Fruit fly (Drosophila melanogaster) whole organism, embryonic: Measurements from ENCODE around the gene Dis3l2.
A peak's percentile ranks its signal among the peaks of the same experiment; 100 is the strongest.

Experiments
- Atf6 ChIP-seq: fragments of 200-800 bp; sonication (Bioruptor generic); IDR thresholded peaks from 2 replicates; pipeline ENCODE4 v1.3.6; 2022; ENCODE audit warnings: missing biosample characterization, missing genetic modification characterization
- Bdp1 ChIP-seq: fragments of 200-800 bp; sonication (Bioruptor generic); optimal IDR thresholded peaks from 3 replicates; lab custom pipeline; 2016; ENCODE audit warnings: missing biosample characterization, missing genetic modification characterization
- Blimp-1 ChIP-seq: fragments of 200-800 bp; sonication (Bioruptor generic); optimal IDR thresholded peaks from 3 replicates; lab custom pipeline; 2018; ENCODE audit warnings: missing biosample characterization, missing genetic modification characterization, mild to moderate bottlenecking, moderate library complexity, missing genetic modification reagents
- BtbVII ChIP-seq: fragments of 200-800 bp; sonication (Bioruptor generic); optimal IDR thresholded peaks from 3 replicates; lab custom pipeline; 2017; ENCODE audit warnings: missing biosample characterization, mild to moderate bottlenecking, missing genetic modification characterization
- C15 ChIP-seq: fragments of 200-800 bp; sonication (Bioruptor generic); IDR thresholded peaks from 3 replicates; pipeline ENCODE4 v1.3.6; 2022; ENCODE audit warnings: missing biosample characterization, missing genetic modification characterization
- CG11398 ChIP-seq: fragments of 200-800 bp; sonication (Bioruptor generic); optimal IDR thresholded peaks from 2 replicates; lab custom pipeline; 2016; ENCODE audit warnings: missing biosample characterization, missing genetic modification characterization
- CG11695 ChIP-seq: fragments of 200-800 bp; sonication (Bioruptor generic); IDR thresholded peaks from 3 replicates; pipeline ENCODE4 v1.3.6; 2022; ENCODE audit warnings: missing biosample characterization, missing genetic modification characterization
- CG14710 ChIP-seq: fragments of 200-800 bp; sonication (Bioruptor generic); optimal IDR thresholded peaks from 3 replicates; lab custom pipeline; 2019; ENCODE audit warnings: missing biosample characterization, mild to moderate bottlenecking, missing genetic modification characterization, moderate library complexity
- CG14860 ChIP-seq: fragments of 200-800 bp; sonication (Bioruptor generic); IDR thresholded peaks from 3 replicates; pipeline ENCODE4 v1.3.6; 2022; ENCODE audit warnings: missing biosample characterization, missing genetic modification characterization; ENCODE audit not compliant: partially characterized antibody
- CG15011 ChIP-seq: fragments of 200-800 bp; sonication (Bioruptor generic); optimal IDR thresholded peaks from 3 replicates; lab custom pipeline; 2018; ENCODE audit warnings: missing biosample characterization, mild to moderate bottlenecking, missing genetic modification characterization
- CG16779 ChIP-seq: fragments of 200-800 bp; sonication (Bioruptor generic); IDR thresholded peaks from 2 replicates; pipeline ENCODE4 v1.3.6; 2022; ENCODE audit warnings: missing biosample characterization, missing genetic modification characterization
- CG16815 ChIP-seq: fragments of 200-800 bp; sonication (Bioruptor generic); optimal IDR thresholded peaks from 3 replicates; lab custom pipeline; 2017; ENCODE audit warnings: missing biosample characterization, mild to moderate bottlenecking, missing genetic modification characterization
- CG16863 ChIP-seq: fragments of 200-800 bp; sonication (Bioruptor generic); optimal IDR thresholded peaks from 3 replicates; lab custom pipeline; 2016; ENCODE audit warnings: missing biosample characterization, missing genetic modification characterization
- CG17802 ChIP-seq: fragments of 200-800 bp; sonication (Bioruptor generic); optimal IDR thresholded peaks from 2 replicates; lab custom pipeline; 2018; ENCODE audit warnings: missing biosample characterization, mild to moderate bottlenecking, missing genetic modification characterization, moderate library complexity
- CG18011 ChIP-seq: fragments of 200-800 bp; sonication (Bioruptor generic); optimal IDR thresholded peaks from 2 replicates; lab custom pipeline; 2017; ENCODE audit warnings: missing biosample characterization, missing genetic modification characterization, mild to moderate bottlenecking, moderate library complexity, missing genotype
- CG1832 ChIP-seq: fragments of 200-800 bp; sonication (Bioruptor generic); optimal IDR thresholded peaks from 2 replicates; lab custom pipeline; 2017; ENCODE audit warnings: missing biosample characterization, mild to moderate bottlenecking, missing genetic modification characterization, inconsistent platforms
- CG18764 ChIP-seq: fragments of 200-800 bp; sonication (Bioruptor generic); optimal IDR thresholded peaks from 3 replicates; lab custom pipeline; 2016; ENCODE audit warnings: missing biosample characterization, missing genetic modification characterization
- CG2116 ChIP-seq: fragments of 200-800 bp; sonication (Bioruptor generic); optimal IDR thresholded peaks from 3 replicates; lab custom pipeline; 2018; ENCODE audit warnings: missing biosample characterization, mild to moderate bottlenecking, missing genetic modification characterization
- CG30020 ChIP-seq: fragments of 200-800 bp; optimal IDR thresholded peaks from 2 replicates; lab custom pipeline; 2019; ENCODE audit warnings: missing biosample characterization, mild to moderate bottlenecking, missing genetic modification characterization, moderate library complexity
- CG4424 ChIP-seq: fragments of 200-800 bp; sonication (Bioruptor generic); optimal IDR thresholded peaks from 3 replicates; lab custom pipeline; 2016; ENCODE audit warnings: missing biosample characterization, missing genetic modification characterization
- CG7372 ChIP-seq: fragments of 200-800 bp; sonication (Bioruptor generic); IDR thresholded peaks from 2 replicates; pipeline ENCODE4 v1.3.6; 2022; ENCODE audit warnings: missing biosample characterization, missing genetic modification characterization
- CG7556 ChIP-seq: fragments of 200-800 bp; sonication (Bioruptor generic); optimal IDR thresholded peaks from 2 replicates; lab custom pipeline; 2017; ENCODE audit warnings: missing biosample characterization, mild to moderate bottlenecking, missing genetic modification characterization
- CG9215 ChIP-seq: fragments of 200-800 bp; sonication (Bioruptor generic); IDR thresholded peaks from 2 replicates; pipeline ENCODE4 v1.3.6; 2022; ENCODE audit warnings: missing biosample characterization, missing genetic modification characterization
- Doc2 ChIP-seq: fragments of 200-800 bp; sonication (Bioruptor generic); IDR thresholded peaks from 2 replicates; pipeline ENCODE4 v1.3.6; 2022; ENCODE audit warnings: missing biosample characterization, missing genetic modification characterization
- Hand ChIP-seq: fragments of 200-800 bp; sonication (Bioruptor generic); optimal IDR thresholded peaks from 2 replicates; lab custom pipeline; 2017; ENCODE audit warnings: mild to moderate bottlenecking, missing biosample characterization, missing genetic modification reagents, missing genetic modification characterization
- Hmx ChIP-seq: fragments of 200-800 bp; sonication (Bioruptor generic); optimal IDR thresholded peaks from 2 replicates; lab custom pipeline; 2016; ENCODE audit warnings: missing biosample characterization, missing genetic modification characterization
- MESR4 ChIP-seq: fragments of 200-800 bp; sonication (Bioruptor generic); optimal IDR thresholded peaks from 2 replicates; lab custom pipeline; 2018; ENCODE audit warnings: missing biosample characterization, mild to moderate bottlenecking, missing genetic modification characterization, moderate library complexity
- Med ChIP-seq: fragments of 200-800 bp; sonication (Bioruptor generic); peaks from one replicate; lab custom pipeline; 2016; ENCODE audit warnings: missing biosample characterization, missing genetic modification characterization, mild to moderate bottlenecking, inconsistent platforms, moderate library complexity
- Opbp ChIP-seq: fragments of 200-800 bp; sonication (Bioruptor generic); IDR thresholded peaks from 3 replicates; pipeline ENCODE4 v1.3.6; 2022; ENCODE audit warnings: missing biosample characterization, missing genetic modification characterization; ENCODE audit not compliant: partially characterized antibody
- Scr ChIP-seq: fragments of 200-800 bp; sonication (Bioruptor generic); IDR thresholded peaks from 2 replicates; pipeline ENCODE4 v1.3.6; 2022; ENCODE audit warnings: missing biosample characterization, missing genetic modification characterization; ENCODE audit not compliant: partially characterized antibody
- Sox100B ChIP-seq: fragments of 200-800 bp; sonication (Bioruptor generic); optimal IDR thresholded peaks from 3 replicates; lab custom pipeline; 2018; ENCODE audit warnings: missing biosample characterization, mild to moderate bottlenecking, missing genetic modification characterization
- Tbp ChIP-seq: fragments of >200 bp; optimal IDR thresholded peaks from 2 replicates; lab custom pipeline; 2018; ENCODE audit warnings: missing biosample characterization, missing genetic modification characterization
- YL-1 ChIP-seq: fragments of 200-800 bp; sonication (Bioruptor generic); optimal IDR thresholded peaks from 3 replicates; lab custom pipeline; 2017; ENCODE audit warnings: missing biosample characterization, mild to moderate bottlenecking, missing genetic modification characterization
- ac ChIP-seq: fragments of 200-800 bp; sonication (Bioruptor generic); optimal IDR thresholded peaks from 3 replicates; lab custom pipeline; 2017; ENCODE audit warnings: missing biosample characterization, mild to moderate bottlenecking, missing genetic modification characterization
- amos ChIP-seq: fragments of 200-800 bp; sonication (Bioruptor generic); IDR thresholded peaks from 2 replicates; pipeline ENCODE4 v1.3.6; 2022; ENCODE audit warnings: missing biosample characterization, missing genetic modification characterization; ENCODE audit not compliant: partially characterized antibody
- ewg ChIP-seq: fragments of 200-800 bp; sonication (Bioruptor generic); optimal IDR thresholded peaks from 3 replicates; lab custom pipeline; 2017; ENCODE audit warnings: mild to moderate bottlenecking, missing biosample characterization, missing genetic modification reagents, missing genetic modification characterization
- gce ChIP-seq: fragments of 200-800 bp; sonication (Bioruptor generic); IDR thresholded peaks from 3 replicates; pipeline ENCODE4 v1.3.6; 2022; ENCODE audit warnings: missing biosample characterization, missing genetic modification characterization
- kah ChIP-seq: fragments of 200-800 bp; sonication (Bioruptor generic); optimal IDR thresholded peaks from 2 replicates; lab custom pipeline; 2018; ENCODE audit warnings: missing biosample characterization, mild to moderate bottlenecking, missing genetic modification characterization
- knrl ChIP-seq: fragments of 200-800 bp; sonication (Bioruptor generic); IDR thresholded peaks from 3 replicates; pipeline ENCODE4 v1.3.6; 2022; ENCODE audit warnings: missing biosample characterization, missing genetic modification characterization; ENCODE audit not compliant: partially characterized antibody
- luna ChIP-seq: fragments of 200-800 bp; sonication (Bioruptor generic); optimal IDR thresholded peaks from 2 replicates; lab custom pipeline; 2016; ENCODE audit warnings: missing biosample characterization, missing genetic modification characterization
- nau ChIP-seq: fragments of 200-800 bp; sonication (Bioruptor generic); optimal IDR thresholded peaks from 3 replicates; lab custom pipeline; 2017; ENCODE audit warnings: missing biosample characterization, mild to moderate bottlenecking, missing genetic modification characterization, missing genetic modification reagents
- onecut ChIP-seq: fragments of 200-800 bp; sonication (Bioruptor generic); IDR thresholded peaks from 2 replicates; pipeline ENCODE4 v1.3.6; 2022; ENCODE audit warnings: missing biosample characterization, missing genetic modification characterization
- pum ChIP-seq: fragments of 200-800 bp; sonication (Bioruptor generic); optimal IDR thresholded peaks from 2 replicates; lab custom pipeline; 2016; ENCODE audit warnings: missing biosample characterization, missing genetic modification characterization
- slp2 ChIP-seq: fragments of 200-800 bp; sonication (Bioruptor generic); optimal IDR thresholded peaks from 2 replicates; lab custom pipeline; 2016; ENCODE audit warnings: missing biosample characterization, missing genetic modification characterization
- sr ChIP-seq: fragments of 200-800 bp; sonication (Bioruptor generic); IDR thresholded peaks from 3 replicates; pipeline ENCODE4 v1.3.6; 2022; ENCODE audit warnings: missing biosample characterization, missing genetic modification characterization
- toy ChIP-seq: fragments of 200-800 bp; sonication (Bioruptor generic); IDR thresholded peaks from 2 replicates; pipeline ENCODE4 v1.3.6; 2022; ENCODE audit warnings: missing biosample characterization, missing genetic modification characterization

The Dis3l2 gene

DNA sequence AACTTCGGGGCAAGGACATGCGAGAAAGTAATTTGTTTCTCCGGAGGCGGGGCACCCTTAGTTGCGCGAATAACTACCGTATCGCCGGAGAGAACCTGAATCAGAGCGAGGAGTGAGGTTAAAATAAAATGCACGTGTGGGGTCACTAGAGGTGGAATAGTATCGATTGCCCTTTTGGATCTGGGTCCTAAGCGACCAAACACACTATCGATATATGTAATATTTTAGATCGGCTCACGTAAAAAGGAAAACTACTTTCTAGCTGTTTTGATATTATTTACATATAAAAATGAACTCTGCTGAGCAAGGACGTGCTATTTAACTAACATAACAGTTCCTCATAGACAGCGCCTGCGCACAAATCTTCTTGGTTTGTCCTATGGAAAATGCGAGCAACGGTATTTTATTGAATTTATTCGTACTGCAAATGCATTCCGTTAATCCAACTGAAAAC, 50.2 kb downstream of the Dis3l2 start (continued):
- TF ChIP-seq C15 (GFP tag; lab: Robert Waterston, UW) (no peak), onecut (GFP tag; lab: Robert Waterston, UW) (peak; percentile 19; the same call in 1 of the 2 replicates)

DNA sequence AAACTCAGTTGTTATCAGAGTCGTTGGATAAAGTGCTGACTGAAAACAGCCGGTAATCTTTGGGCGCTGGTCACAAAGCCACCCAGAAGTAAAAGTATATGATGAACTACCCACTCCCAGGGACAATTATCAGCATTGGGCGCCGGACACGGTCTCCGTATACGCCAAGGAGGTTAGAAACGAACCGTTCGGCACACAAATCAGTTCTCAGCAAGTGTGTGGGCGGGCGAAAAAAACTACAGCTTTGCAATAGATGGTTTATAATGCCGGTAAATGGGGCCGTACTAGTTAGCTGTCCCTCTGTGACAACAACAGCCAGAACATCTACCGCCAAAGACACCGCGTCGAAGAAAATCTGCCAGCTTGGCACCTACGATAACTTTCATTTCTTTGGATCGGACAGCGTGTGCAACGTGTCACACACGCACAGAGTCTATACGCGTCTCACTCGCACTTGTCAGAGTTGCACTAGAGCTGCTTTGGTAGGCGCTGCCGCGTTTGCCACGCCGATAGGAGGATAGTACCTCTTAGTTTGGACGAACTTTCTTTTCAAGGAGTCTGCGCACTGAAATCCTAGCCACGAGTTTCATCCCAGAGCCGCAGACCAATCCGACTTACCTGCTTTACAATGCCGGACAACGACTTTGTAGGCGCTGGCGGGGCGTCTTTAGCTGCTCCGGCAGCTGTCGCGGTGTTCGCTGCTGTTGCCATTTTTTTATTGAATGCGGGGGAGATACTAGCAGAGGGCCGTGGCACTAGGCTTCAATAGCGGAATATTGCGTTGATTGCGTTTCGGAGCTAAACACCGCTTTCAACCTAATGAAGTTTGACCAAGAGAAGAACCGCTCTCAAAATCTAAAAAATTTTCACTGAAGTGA, 51.2 kb downstream of the Dis3l2 start:
- TF ChIP-seq gce (GFP tag; lab: Robert Waterston, UW) (0 out of 3 replicates have a peak, but pooled peaks have one; percentile 42), MESR4 (GFP tag; lab: Kevin White, UChicago) (peak; percentile 70), BtbVII (GFP tag; lab: Kevin White, UChicago) (no peak), CG4424 (GFP tag; lab: Kevin White, UChicago) (no peak), pum (GFP tag; lab: Kevin White, UChicago) (no peak), CG16779 (GFP tag; lab: Robert Waterston, UW) (no peak), CG18011 (no peak), Tbp (GFP tag; lab: Kevin White, UChicago) (no peak), amos (peak; percentile 5; the same call in 1 of the 2 replicates), CG30020 (tag; lab: Kevin White, UChicago) (no peak), CG1832 (peak; percentile 83), Bdp1 (no peak), CG16815 (GFP tag; lab: Kevin White, UChicago) (no peak), sr (GFP tag; lab: Robert Waterston, UW) (peak; percentile 41; the same call in 1 of the 3 replicates), CG7372 (no peak), knrl (GFP tag; lab: Robert Waterston, UW) (no peak), CG18764 (GFP tag; lab: Kevin White, UChicago) (no peak), CG2116 (GFP tag; lab: Kevin White, UChicago) (peak; percentile 37), CG14860 (no peak), ewg (GFP tag; lab: Kevin White, UChicago) (peak; percentile 20), nau (GFP tag; lab: Kevin White, UChicago) (no peak), YL-1 (peak; percentile 39), Sox100B (GFP tag; lab: Kevin White, UChicago) (no peak), CG16863 (GFP tag; lab: Kevin White, UChicago) (no peak), toy (no peak), Med (GFP tag; lab: Kevin White, UChicago) (peak; percentile 61), kah (no peak), Doc2 (GFP tag; lab: Robert Waterston, UW) (no peak), Hand (GFP tag; lab: Kevin White, UChicago) (peak; percentile 52), Hmx (no peak), Blimp-1 (GFP tag; lab: Kevin White, UChicago) (peak; percentile 45), slp2 (GFP tag; lab: Kevin White, UChicago) (no peak), CG14710 (no peak), CG11695 (GFP tag; lab: Robert Waterston, UW) (no peak), CG9215 (no peak), ac (GFP tag; lab: Kevin White, UChicago) (no peak), CG15011 (GFP tag; lab: Kevin White, UChicago) (no peak), CG7556 (no peak), CG17802 (tag; lab: Kevin White, UChicago) (no peak), Atf6 (no peak), luna (GFP tag; lab: Kevin White, UChicago) (no peak), CG11398 (peak; percentile 19), Opbp (GFP tag; lab: Robert Waterston, UW) (peak; percentile 19; the same call in 1 of the 3 replicates), Scr (GFP tag; lab: Robert Waterston, UW) (no peak)
